Worm (Caenorhabditis elegans): Measurements from ENCODE around the gene C04B4.1.

- TF ChIP-seq dao-5 (tag; optimal IDR thresholded peaks at IDR 0.05) = no peak
- TF ChIP-seq W03F9.2 (tag; optimal IDR thresholded peaks at IDR 0.05) = no peak
- TF ChIP-seq him-1 (tag; optimal IDR thresholded peaks at IDR 0.05) = no peak
Measured at ce11 chrX:12296392-12296791, 15.8 kb downstream of the C04B4.1 start, which contains the start of gene W06D11.2.
